Fruit fly (Drosophila melanogaster) Kc167 (cell line): ENCODE measurements around the gene CG17107.

Experiments used
- Myc ChIP-seq: fragments of >200 bp; optimal IDR thresholded peaks from 2 replicates; lab custom pipeline; 2017; ENCODE audit warnings: missing external identifiers
- Sin3A ChIP-seq: fragments of >200 bp; optimal IDR thresholded peaks from 2 replicates; lab custom pipeline; 2018; ENCODE audit warnings: missing external identifiers
- h ChIP-seq: fragments of >200 bp; optimal IDR thresholded peaks from 3 replicates; lab custom pipeline; 2018; ENCODE audit warnings: missing external identifiers
- insv ChIP-seq: fragments of >200 bp; optimal IDR thresholded peaks from 3 replicates; lab custom pipeline; 2018; ENCODE audit warnings: missing external identifiers
- psq ChIP-seq: fragments of >200 bp; optimal IDR thresholded peaks from 2 replicates; lab custom pipeline; 2017; ENCODE audit warnings: missing external identifiers

DNA sequence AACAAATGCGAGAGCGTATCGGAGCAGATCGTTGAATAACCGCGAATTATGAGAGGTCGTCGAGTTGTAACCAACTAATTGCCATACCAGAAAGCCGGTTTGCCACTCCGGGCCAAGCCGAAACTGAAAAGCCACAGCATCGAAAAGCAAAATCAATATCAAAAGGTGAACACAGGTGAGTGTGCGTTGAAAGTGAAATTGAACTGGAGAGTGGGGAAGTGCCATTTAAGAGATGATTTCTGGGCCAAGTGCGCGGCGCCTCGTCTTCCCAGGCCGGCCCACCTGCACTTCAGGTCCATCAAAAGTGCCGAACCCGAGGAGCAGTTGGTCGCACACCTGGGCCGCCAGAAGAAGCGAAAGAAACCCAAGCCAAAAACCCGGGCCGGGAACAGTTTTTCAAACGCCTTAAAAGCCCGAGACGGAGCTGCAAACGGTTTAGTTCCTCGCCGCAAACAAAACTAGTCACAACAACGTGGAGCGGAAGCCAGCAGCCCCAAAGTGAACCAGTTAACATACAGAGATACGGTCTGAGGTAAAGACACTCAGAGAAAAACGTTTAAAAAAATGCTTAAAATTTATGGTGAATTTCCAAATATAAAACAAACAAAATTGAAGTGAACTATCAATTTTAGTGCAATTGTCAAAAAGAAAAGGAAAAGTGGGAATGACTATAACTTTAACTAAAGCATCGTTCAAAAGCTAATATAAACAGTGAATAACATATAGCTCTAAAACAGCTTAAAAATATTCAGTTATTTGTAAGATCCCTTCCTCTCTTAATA lies 4.6 kb upstream of the CG17107 start, which contains the start of gene CG17104:
- TF ChIP-seq Myc (lab: Kevin White, UChicago) (no peak), psq (lab: Kevin White, UChicago) (no peak), h (no peak), Sin3A (no peak), insv (no peak)
